Fruit fly (Drosophila melanogaster): Measurements from ENCODE around the gene shps.

DNA sequence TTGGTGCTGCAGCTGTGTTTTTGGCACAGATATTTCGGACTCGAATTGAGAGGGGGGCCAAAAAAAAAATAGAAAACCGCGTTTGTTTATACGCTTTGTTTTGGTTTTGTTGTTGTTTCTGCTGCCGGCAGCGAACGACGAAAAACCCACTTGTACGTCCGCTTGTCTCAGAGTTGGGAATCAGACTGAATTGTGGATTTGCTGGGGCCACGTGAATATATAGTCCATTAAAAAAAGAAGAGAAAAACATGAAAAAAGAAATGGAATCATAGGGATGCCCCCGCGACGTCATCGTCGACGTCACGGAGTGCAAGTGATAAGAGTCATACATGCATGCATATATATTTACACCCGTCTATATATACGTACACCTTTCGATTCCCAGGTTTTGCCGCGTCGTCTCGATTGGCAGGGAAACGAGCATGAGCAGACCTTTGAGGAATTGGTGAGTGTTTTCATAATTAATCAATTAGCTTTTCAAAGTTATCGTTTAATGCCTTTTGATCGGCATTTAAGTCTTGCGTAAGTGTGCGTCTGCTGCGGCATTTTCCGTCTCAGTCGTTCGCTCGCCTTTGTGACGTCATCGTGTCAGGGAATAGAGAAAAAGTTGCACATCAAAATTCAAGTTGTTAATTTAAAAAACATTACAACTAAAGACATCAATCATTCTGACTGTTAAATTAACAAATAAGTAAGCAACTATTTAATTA is 40.4 kb downstream of the shps start:
- TF ChIP-seq CG12769 (tag; optimal IDR thresholded peaks at IDR 0.05), result no peak
- no peak for TF ChIP-seq bab2 (GFP tag; optimal IDR thresholded peaks at IDR 0.05)
- TF ChIP-seq CG2116 (GFP tag; optimal IDR thresholded peaks at IDR 0.05), result no peak
- TF ChIP-seq CG9215 (GFP tag; IDR thresholded peaks at IDR 0.05), result no peak
- TF ChIP-seq Hmr (GFP tag; optimal IDR thresholded peaks at IDR 0.05), result no peak

Data from whole organism, embryonic.